Fruit fly (Drosophila melanogaster): ENCODE measurements around the gene CG15386.
A peak's percentile ranks its signal among the peaks of the same experiment; 100 is the strongest.

The CG15386 gene

DNA sequence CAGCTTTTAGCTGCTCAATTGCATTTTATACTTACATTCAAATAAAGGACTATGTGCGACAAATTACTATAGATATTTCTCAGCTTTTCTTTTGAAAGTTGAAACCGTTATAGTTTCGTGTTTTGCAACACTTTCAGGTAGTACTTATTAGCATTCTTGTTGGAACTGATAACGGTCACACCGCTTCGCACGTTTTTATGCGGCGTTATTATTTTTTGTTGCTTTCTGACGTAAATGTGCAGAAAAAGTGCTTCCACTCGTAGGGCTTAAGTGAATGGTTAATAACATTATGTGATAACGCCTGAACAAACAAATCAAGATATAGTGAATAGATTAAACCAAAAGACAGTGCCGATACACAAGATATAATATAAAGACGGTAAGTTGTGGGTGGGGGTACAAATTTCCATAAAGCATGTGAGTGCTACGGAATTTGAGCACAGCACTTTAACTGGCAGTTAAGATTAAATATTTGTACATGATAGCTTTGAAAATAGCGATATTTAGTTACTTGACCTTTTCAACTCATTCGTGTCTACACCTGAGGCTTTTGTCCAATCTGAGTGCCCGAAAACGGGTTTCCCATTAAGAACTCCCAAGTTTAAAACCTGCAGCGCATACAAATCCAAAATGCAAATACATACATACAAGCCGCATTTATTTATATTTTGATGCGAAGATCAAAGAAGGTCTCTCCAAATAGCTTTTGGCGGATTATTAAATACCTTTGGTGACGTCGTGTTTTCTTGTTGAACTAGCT lies 3.7 kb upstream of the CG15386 start, which contains the start of gene papi:
Gene papi (plus strand): TSS at position 176 of the 760 bp plus-strand sequence.
- TF ChIP-seq fd96Ca (GFP tag; IDR thresholded peaks at IDR 0.05) (no peak), CG15710 (tag; optimal IDR thresholded peaks at IDR 0.05) (no peak), CG8301 (tag; optimal IDR thresholded peaks at IDR 0.05) (no peak), EcR (GFP tag; optimal IDR thresholded peaks at IDR 0.05) (no peak), Ets98B (GFP tag; IDR thresholded peaks at IDR 0.05) (no peak), Pif1B (GFP tag; optimal IDR thresholded peaks at IDR 0.05) (no peak), CG34367 (tag; optimal IDR thresholded peaks at IDR 0.05) (no peak), CG17806 (tag; optimal IDR thresholded peaks at IDR 0.05) (no peak), gl (tag; optimal IDR thresholded peaks at IDR 0.05) (no peak), CG12605 (GFP tag; IDR thresholded peaks at IDR 0.05) (no peak), CG4496 (GFP tag; IDR thresholded peaks at IDR 0.05) (no peak; the same call in 2 of the 3 replicates), Snoo (tag; optimal IDR thresholded peaks at IDR 0.05) (no peak)

dm6 chr2L:2216065-2216464 lies 981 bp downstream of the CG15386 start, which contains the start of gene daed:
Gene daed, minus strand, starts transcription at chr2L:2216311.
- TF ChIP-seq CG12605 (GFP tag; IDR thresholded peaks at IDR 0.05) (no peak), Pif1B (GFP tag; optimal IDR thresholded peaks at IDR 0.05) (no peak), CG9948 (tag; optimal IDR thresholded peaks at IDR 0.05) (no peak), CG8301 (tag; optimal IDR thresholded peaks at IDR 0.05) (no peak), Pif1A (GFP tag; optimal IDR thresholded peaks at IDR 0.05) (no peak), gl (tag; optimal IDR thresholded peaks at IDR 0.05) (no peak), CG32121 (GFP tag; IDR thresholded peaks at IDR 0.05) (no peak), CG10348 (GFP tag; IDR thresholded peaks at IDR 0.05) (no peak), CG4496 (GFP tag; IDR thresholded peaks at IDR 0.05) (no peak), D1 (tag; optimal IDR thresholded peaks at IDR 0.05) (no peak), CG34367 (tag; optimal IDR thresholded peaks at IDR 0.05) (no peak), rn (GFP tag; IDR thresholded peaks at IDR 0.05) (no peak), Snoo (tag; optimal IDR thresholded peaks at IDR 0.05) (no peak), Ets98B (GFP tag; IDR thresholded peaks at IDR 0.05) (no peak; the same call in 1 of the 2 replicates), CG8159 (tag; optimal IDR thresholded peaks at IDR 0.05) (no peak), CG15710 (tag; optimal IDR thresholded peaks at IDR 0.05) (no peak), EcR (GFP tag; optimal IDR thresholded peaks at IDR 0.05) (no peak), CG13204 (GFP tag; optimal IDR thresholded peaks at IDR 0.05) (no peak), CG17806 (tag; optimal IDR thresholded peaks at IDR 0.05) (no peak)

DNA sequence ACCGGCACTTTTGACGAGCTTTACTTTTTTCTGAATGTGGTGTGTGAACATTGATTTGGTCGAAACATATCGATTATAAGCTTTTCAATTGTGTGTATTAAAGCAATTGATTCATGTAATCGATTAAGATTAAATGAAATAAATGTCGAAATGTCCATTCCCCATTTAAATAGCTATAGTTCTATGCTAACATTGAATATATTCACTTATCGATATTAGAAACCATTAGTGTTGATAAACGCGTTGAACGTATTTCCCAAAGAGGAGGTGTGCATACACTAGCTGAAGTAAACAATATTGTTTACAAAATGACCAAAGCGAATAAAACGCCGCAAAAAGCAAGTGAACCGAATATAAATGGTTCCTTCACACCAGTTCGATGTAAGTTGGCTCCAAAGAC lies 3.0 kb downstream of the CG15386 start, which contains the start of the genes Uch and CG34174:
Gene Uch (minus strand): TSS at position 208 of the 400 bp plus-strand sequence.
Gene CG34174 (plus strand): TSS at position 263 of the 400 bp plus-strand sequence.
- TF ChIP-seq Snoo (tag; optimal IDR thresholded peaks at IDR 0.05) (peak; percentile 15), CG17806 (tag; optimal IDR thresholded peaks at IDR 0.05) (no peak), CG15710 (tag; optimal IDR thresholded peaks at IDR 0.05) (peak; percentile 67)

- TF ChIP-seq D1 (tag; optimal IDR thresholded peaks at IDR 0.05) (no peak), rn (GFP tag; IDR thresholded peaks at IDR 0.05) (no peak), CG14655 (GFP tag; optimal IDR thresholded peaks at IDR 0.05) (no peak), Pif1B (GFP tag; optimal IDR thresholded peaks at IDR 0.05) (no peak), CG32121 (GFP tag; IDR thresholded peaks at IDR 0.05) (no peak), CG10348 (GFP tag; IDR thresholded peaks at IDR 0.05) (no peak), CG12605 (GFP tag; IDR thresholded peaks at IDR 0.05) (no peak), CG9948 (tag; optimal IDR thresholded peaks at IDR 0.05) (no peak), CG34367 (tag; optimal IDR thresholded peaks at IDR 0.05) (no peak), CG4496 (GFP tag; IDR thresholded peaks at IDR 0.05) (no peak), CG13204 (GFP tag; optimal IDR thresholded peaks at IDR 0.05) (no peak), EcR (GFP tag; optimal IDR thresholded peaks at IDR 0.05) (no peak), CG8301 (tag; optimal IDR thresholded peaks at IDR 0.05) (no peak), CG17806 (tag; optimal IDR thresholded peaks at IDR 0.05) (no peak), fd96Ca (GFP tag; IDR thresholded peaks at IDR 0.05) (no peak), Snoo (tag; optimal IDR thresholded peaks at IDR 0.05) (no peak)
Measured at dm6 chr2L:2212478-2212877, 4.6 kb downstream of the CG15386 start, which contains the start of gene CG15385. Gene CG15385, minus strand, starts transcription at chr2L:2212571.

dm6 chr2L:2209002-2209401 lies 8.0 kb downstream of the CG15386 start, which contains the start of gene CG33124:
Gene CG33124, minus strand, starts transcription at chr2L:2209102.
- TF ChIP-seq Pif1A (GFP tag; optimal IDR thresholded peaks at IDR 0.05) (no peak), CG34367 (tag; optimal IDR thresholded peaks at IDR 0.05) (no peak), Pif1B (GFP tag; optimal IDR thresholded peaks at IDR 0.05) (no peak), CG13204 (GFP tag; optimal IDR thresholded peaks at IDR 0.05) (no peak), fd96Ca (GFP tag; IDR thresholded peaks at IDR 0.05) (no peak), CG10348 (GFP tag; IDR thresholded peaks at IDR 0.05) (no peak)

DNA sequence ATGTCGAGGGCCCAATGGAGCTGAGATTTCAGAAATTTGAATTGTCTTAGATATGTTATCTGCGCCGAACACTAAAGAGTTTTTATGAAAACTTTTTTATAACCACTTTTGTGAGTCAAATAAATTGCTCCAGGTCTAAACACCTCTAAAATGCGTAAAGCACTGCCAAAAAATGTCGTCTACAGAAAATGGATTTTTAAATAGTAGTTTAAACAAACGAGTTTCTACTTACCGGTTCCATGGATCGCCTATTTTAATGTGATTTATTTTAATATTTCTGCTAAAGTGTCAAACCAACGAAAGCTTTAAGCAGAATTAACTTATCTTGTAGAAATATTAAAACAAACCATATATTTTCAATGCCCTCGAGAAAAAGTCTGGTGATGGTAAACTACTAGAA lies 11.0 kb downstream of the CG15386 start, which contains the start of gene CG31668:
Gene CG31668 (minus strand): TSS at position 101 of the 400 bp plus-strand sequence.
- TF ChIP-seq CG17806 (tag; optimal IDR thresholded peaks at IDR 0.05) (no peak), CG4496 (GFP tag; IDR thresholded peaks at IDR 0.05) (no peak), EcR (GFP tag; optimal IDR thresholded peaks at IDR 0.05) (no peak), Pif1B (GFP tag; optimal IDR thresholded peaks at IDR 0.05) (no peak), Snoo (tag; optimal IDR thresholded peaks at IDR 0.05) (no peak), CG34367 (tag; optimal IDR thresholded peaks at IDR 0.05) (no peak), CG13204 (GFP tag; optimal IDR thresholded peaks at IDR 0.05) (no peak), Pif1A (GFP tag; optimal IDR thresholded peaks at IDR 0.05) (no peak), CG8159 (tag; optimal IDR thresholded peaks at IDR 0.05) (no peak), CG32121 (GFP tag; IDR thresholded peaks at IDR 0.05) (no peak), fd96Ca (GFP tag; IDR thresholded peaks at IDR 0.05) (no peak)
